Fruit fly (Drosophila melanogaster): Measurements from ENCODE around the gene CG10621.

Gene CG10621

DNA sequence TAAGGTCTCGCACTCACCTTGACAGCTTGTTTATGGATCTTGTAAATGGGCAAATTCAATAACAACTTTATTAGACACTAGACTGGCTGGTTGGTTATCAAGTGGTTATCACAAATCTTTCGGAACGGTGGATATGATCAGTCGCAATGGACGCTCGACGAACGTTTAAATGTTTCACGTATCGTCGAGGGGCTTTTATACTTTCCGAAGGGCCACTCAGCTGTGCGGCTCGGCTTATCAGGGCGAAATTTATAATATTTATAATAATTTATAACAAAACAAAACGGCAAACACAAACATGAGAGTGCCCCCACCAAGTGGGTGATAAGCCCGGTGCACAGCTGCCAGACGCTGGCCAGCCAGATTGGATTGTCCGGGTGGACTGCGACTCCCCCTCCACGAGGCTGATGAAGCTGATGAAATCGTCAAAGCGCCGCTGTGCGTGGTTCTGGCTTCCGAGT lies at the start of gene CG10621:
Gene CG10621 (minus strand): TSS at position 177 of the 461 bp plus-strand sequence.
- TF ChIP-seq CTCF (optimal IDR thresholded peaks at IDR 0.05) (no peak), CG8478 (optimal IDR thresholded peaks at IDR 0.05) (no peak)

- TF ChIP-seq CG8478 (optimal IDR thresholded peaks at IDR 0.05) (no peak), CTCF (optimal IDR thresholded peaks at IDR 0.05) (no peak)
These were observed 48.7 kb upstream of the CG10621 start, which contains the start of gene CG31793 for dm6 chr2L:19002959-19003371. Gene CG31793 (plus strand): TSS chr2L:19003367.

dm6 chr2L:19002468-19002867 lies 48.2 kb upstream of the CG10621 start:
- no peak for TF ChIP-seq CTCF (optimal IDR thresholded peaks at IDR 0.05)
- TF ChIP-seq CG8478 (optimal IDR thresholded peaks at IDR 0.05) = no peak

DNA sequence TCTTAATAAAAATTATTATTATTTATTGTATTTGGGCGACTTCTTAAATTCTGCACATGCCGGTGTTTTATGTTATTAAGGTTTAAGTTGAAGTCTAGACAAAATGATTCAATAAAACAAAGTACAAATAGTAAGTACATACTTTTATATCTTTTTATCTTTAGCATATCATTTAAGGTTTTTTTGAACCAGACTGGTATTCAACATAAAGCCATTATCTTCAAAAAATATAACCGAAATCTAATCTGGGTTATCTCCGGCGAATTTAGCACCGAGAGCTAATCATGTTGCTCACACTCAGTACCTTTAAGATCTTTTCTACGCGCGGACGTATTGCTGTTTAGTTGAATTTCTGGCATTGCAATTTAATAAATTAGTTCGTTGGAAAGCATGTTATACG lies 42.9 kb upstream of the CG10621 start, which contains the start of gene CG31792:
Gene CG31792 (plus strand): TSS at position 301 of the 400 bp plus-strand sequence.
- no peak for TF ChIP-seq CG8478 (optimal IDR thresholded peaks at IDR 0.05)
- no peak for TF ChIP-seq CTCF (optimal IDR thresholded peaks at IDR 0.05)

DNA sequence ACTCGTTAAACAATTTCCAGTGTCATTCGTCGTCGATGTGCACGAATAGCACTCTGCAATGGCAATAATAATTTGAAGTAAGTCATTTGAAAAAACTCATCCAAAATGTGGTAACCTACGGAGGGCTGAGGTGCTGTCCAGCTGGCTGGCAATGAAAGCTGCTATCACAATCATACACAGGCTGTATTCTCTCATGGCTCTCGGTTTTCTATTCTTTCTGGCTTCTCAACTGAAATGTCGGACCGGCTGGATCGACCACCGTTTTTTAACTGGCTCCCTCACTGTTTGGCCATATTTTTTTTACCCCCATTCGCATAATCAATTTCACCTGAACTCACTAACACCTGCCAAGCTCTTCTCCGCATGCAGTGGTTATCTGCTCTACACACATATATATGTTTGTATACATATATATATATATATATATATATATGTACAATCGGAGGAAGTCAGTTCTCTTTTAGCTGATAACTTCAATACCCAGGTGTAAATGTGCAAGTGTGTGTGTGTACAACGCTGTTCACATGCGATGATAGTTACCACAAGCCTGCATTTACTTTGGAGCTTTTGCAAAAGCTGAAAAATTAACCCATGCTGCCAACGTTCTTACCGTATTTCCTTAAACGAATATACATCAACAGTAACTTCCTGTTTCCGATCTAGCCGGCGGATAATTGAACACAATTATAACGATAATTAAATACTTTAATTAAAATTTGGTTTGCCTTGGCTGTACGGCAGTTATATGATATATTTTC lies 41.6 kb upstream of the CG10621 start, which contains the start of gene CG10650:
Gene CG10650 (minus strand): TSS at position 275 of the 758 bp plus-strand sequence.
- TF ChIP-seq CG8478 (optimal IDR thresholded peaks at IDR 0.05) = no peak
- TF ChIP-seq CTCF (optimal IDR thresholded peaks at IDR 0.05) = no peak

DNA sequence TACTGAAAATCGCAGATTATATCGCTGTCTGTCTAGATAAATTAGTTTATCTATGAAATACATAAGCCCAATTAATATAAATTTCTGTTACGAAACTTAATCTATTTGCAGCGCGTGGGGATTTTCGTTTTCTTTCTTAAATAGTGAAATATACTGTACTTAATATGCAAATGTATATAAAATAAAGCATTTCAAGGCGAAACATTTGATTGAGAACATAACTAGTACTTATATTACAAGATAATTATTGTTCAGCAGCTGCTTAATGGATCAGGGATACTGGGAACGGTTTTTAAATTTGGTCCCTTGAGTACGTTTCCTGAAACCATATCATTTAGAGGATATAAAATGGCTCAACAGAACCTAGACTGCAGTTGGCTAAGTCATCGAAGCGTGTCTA lies 38.0 kb upstream of the CG10621 start, which contains the start of gene CG46465:
Gene CG46465 (plus strand): TSS at position 301 of the 400 bp plus-strand sequence.
- TF ChIP-seq CG8478 (optimal IDR thresholded peaks at IDR 0.05) (no peak), CTCF (optimal IDR thresholded peaks at IDR 0.05) (no peak)

dm6 chr2L:18990720-18991119 lies 36.5 kb upstream of the CG10621 start, which contains the start of gene CG15169:
Gene CG15169 (plus strand): TSS chr2L:18991020.
- no peak for TF ChIP-seq CTCF (optimal IDR thresholded peaks at IDR 0.05)
- no peak for TF ChIP-seq CG8478 (optimal IDR thresholded peaks at IDR 0.05)

- TF ChIP-seq CG8478 (optimal IDR thresholded peaks at IDR 0.05) (no peak), CTCF (optimal IDR thresholded peaks at IDR 0.05) (no peak)
These were observed 35.9 kb upstream of the CG10621 start, which contains the start of gene CG15170 for dm6 chr2L:18990133-18990532. Gene CG15170 (minus strand): TSS chr2L:18990233.

- TF ChIP-seq CG8478 (optimal IDR thresholded peaks at IDR 0.05) (no peak), CTCF (optimal IDR thresholded peaks at IDR 0.05) (no peak)
These were observed 33.1 kb upstream of the CG10621 start, which contains the start of the genes Swip-1 and EMC5 for dm6 chr2L:18987078-18987895. Gene Swip-1 (minus strand): TSS chr2L:18987280. Gene EMC5 (plus strand): TSS chr2L:18987707.

DNA sequence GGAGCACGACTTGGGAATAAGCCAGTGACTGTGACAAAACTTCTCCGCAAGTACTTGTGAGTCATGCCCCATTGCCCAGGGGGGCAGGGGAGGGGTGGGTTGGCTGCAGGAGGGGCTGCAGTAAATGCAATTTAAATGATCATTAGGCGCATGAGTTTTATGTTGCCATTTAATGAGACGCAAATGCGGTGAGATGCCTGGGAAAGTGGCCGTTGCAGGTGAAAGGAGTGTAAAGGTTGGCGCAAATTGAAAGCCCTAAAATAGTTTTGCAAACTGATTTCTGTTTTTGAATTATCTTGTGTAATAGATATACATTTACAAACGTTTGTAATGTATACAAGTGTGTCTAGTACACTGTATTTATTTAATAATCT lies 31.9 kb upstream of the CG10621 start:
- TF ChIP-seq CG8478 (optimal IDR thresholded peaks at IDR 0.05) (no peak), CTCF (optimal IDR thresholded peaks at IDR 0.05) (no peak)

DNA sequence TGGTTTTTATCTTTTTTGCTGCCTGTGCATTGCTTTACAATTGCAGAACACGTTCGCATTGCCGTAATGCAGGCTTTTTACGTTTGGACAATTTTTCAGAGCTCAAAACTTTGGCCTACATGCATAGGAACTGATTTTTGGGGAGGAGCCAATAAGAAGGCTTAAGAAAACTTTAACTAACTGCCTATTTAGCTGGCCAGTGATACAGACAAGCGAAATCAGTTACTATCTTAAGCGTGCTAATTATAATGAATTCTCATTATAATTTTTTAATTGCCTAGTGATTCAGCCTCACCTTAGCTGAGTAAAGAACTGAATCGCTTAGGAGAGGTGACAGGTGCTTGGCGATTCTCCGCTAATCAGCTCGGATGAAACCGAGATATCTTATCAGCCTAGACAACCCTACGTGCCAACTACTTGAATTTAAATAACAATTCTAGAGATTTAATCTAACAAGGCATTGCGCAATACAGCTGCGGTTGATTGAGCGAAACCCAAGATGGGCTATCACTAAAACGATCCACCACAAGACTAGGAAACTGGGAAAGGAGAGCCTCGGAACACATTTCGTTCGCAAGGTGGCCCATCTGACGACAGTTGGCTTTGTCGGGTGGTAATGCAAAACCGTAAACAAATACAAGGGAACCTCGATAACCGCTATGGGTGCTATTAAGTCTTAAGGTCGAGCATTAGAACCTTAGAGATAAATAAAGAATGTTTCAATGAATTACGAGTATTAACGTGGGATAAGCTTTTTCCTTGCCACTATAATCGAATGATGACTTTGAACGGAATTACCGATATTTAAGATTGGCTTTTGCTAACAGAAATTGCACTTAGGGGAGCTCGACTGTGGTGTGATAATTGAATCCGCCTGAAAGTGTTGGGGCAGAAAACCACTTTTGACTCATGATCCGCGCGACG lies 31.2 kb upstream of the CG10621 start:
- TF ChIP-seq CG8478 (optimal IDR thresholded peaks at IDR 0.05) (no peak), CTCF (optimal IDR thresholded peaks at IDR 0.05) (no peak)

dm6 chr2L:18984158-18984557 lies 29.9 kb upstream of the CG10621 start:
- TF ChIP-seq CG8478 (optimal IDR thresholded peaks at IDR 0.05) (no peak), CTCF (optimal IDR thresholded peaks at IDR 0.05) (no peak)

- TF ChIP-seq CG8478 (optimal IDR thresholded peaks at IDR 0.05) = no peak
- no peak for TF ChIP-seq CTCF (optimal IDR thresholded peaks at IDR 0.05)
These were observed 28.9 kb upstream of the CG10621 start for dm6 chr2L:18982826-18983758.
